Fruit fly (Drosophila melanogaster) S2 (cell line): ENCODE measurements around the gene ich.

Experiments used
- CG8478 ChIP-seq: fragments of >200 bp; optimal IDR thresholded peaks from 2 replicates; lab custom pipeline; 2018
- CTCF ChIP-seq, 2 experiments: fragments of >200 bp; optimal IDR thresholded peaks; 2 replicates each; lab custom pipeline; 2018

dm6 chr3R:8931064-8931419 is 31.8 kb downstream of the ich start:
- TF ChIP-seq CTCF (optimal IDR thresholded peaks at IDR 0.05; lab: Kevin White, UChicago) (peak in 1 of 2 experiments; percentile 28), CG8478 (lab: Kevin White, UChicago) (no peak)
